Fruit fly (Drosophila melanogaster) whole organism, wandering third instar larva: Measurements from ENCODE around the gene Kyat.

Source experiments
- Abd-B ChIP-seq: fragments of >200 bp; optimal IDR thresholded peaks from 2 replicates; lab custom pipeline; 2017; ENCODE audit warnings: missing biosample characterization, missing genetic modification characterization
- CG9705 ChIP-seq: fragments of 200-800 bp; sonication (Bioruptor generic); optimal IDR thresholded peaks from 2 replicates; lab custom pipeline; 2018; ENCODE audit warnings: missing biosample characterization, mild to moderate bottlenecking, missing genetic modification characterization
- CrebA ChIP-seq: fragments of 200-800 bp; sonication (Bioruptor generic); optimal IDR thresholded peaks from 2 replicates; lab custom pipeline; 2016; ENCODE audit warnings: missing biosample characterization, mild to moderate bottlenecking, missing genetic modification characterization, borderline replicate concordance
- Dfd ChIP-seq: fragments of >200 bp; optimal IDR thresholded peaks from 2 replicates; lab custom pipeline; 2017; ENCODE audit warnings: missing biosample characterization, missing genetic modification characterization
- GATAd ChIP-seq: sonication (Bioruptor generic); optimal IDR thresholded peaks from 2 replicates; lab custom pipeline; 2016; ENCODE audit warnings: missing biosample characterization, missing genetic modification characterization
- HLH106 ChIP-seq: fragments of 200-800 bp; optimal IDR thresholded peaks from 3 replicates; lab custom pipeline; 2019; ENCODE audit warnings: missing biosample characterization, mild to moderate bottlenecking, missing genetic modification characterization, moderate library complexity
- Hnf4 ChIP-seq: fragments of 200-800 bp; sonication (Bioruptor generic); optimal IDR thresholded peaks from 2 replicates; lab custom pipeline; 2016; ENCODE audit warnings: missing biosample characterization, mild to moderate bottlenecking, missing genetic modification characterization
- Hr83 ChIP-seq: fragments of 200-300 bp; sonication (Bioruptor generic); optimal IDR thresholded peaks from 2 replicates; lab custom pipeline; 2016; ENCODE audit warnings: missing biosample characterization, mild to moderate bottlenecking, missing genetic modification characterization, moderate library complexity; ENCODE audit not compliant: poor library complexity, severe bottlenecking
- Jra ChIP-seq: sonication (Bioruptor generic); optimal IDR thresholded peaks from 2 replicates; lab custom pipeline; 2016; ENCODE audit warnings: missing biosample characterization, missing genetic modification characterization
- Mio ChIP-seq: sonication (Bioruptor generic); optimal IDR thresholded peaks from 2 replicates; lab custom pipeline; 2016; ENCODE audit warnings: missing biosample characterization, missing genetic modification characterization
- Myc ChIP-seq: fragments of >200 bp; optimal IDR thresholded peaks from 2 replicates; lab custom pipeline; 2017
- N ChIP-seq: fragments of >200 bp; optimal IDR thresholded peaks from 2 replicates; lab custom pipeline; 2018; ENCODE audit warnings: missing biosample characterization, missing external identifiers, missing genetic modification characterization
- OdsH ChIP-seq: fragments of 200-800 bp; sonication (Bioruptor generic); optimal IDR thresholded peaks from 2 replicates; lab custom pipeline; 2016; ENCODE audit warnings: missing biosample characterization, mild to moderate bottlenecking, missing genetic modification characterization
- Rel ChIP-seq, 2 experiments: fragments of 200-800 bp; sonication (Bioruptor generic) in 1 of 2; optimal IDR thresholded peaks; 2 replicates in 1 of 2; 3 replicates in 1 of 2; lab custom pipeline; 2016 to 2019; ENCODE audit warnings: mild to moderate bottlenecking in 2 of 2, missing biosample characterization in 2 of 2, missing genetic modification characterization in 2 of 2, moderate library complexity in 1 of 2
- Sp1 ChIP-seq: fragments of 200-800 bp; sonication (Bioruptor generic); optimal IDR thresholded peaks from 3 replicates; lab custom pipeline; 2019; ENCODE audit warnings: missing biosample characterization, mild to moderate bottlenecking, missing genetic modification characterization, moderate library complexity
- Vsx2 ChIP-seq: fragments of 200-300, 225-300 bp; sonication (Bioruptor generic); optimal IDR thresholded peaks from 2 replicates; lab custom pipeline; 2018; ENCODE audit warnings: missing biosample characterization, missing genetic modification characterization; ENCODE audit not compliant: partially characterized antibody
- br ChIP-seq: fragments of 200-800 bp; sonication (Bioruptor generic); optimal IDR thresholded peaks from 2 replicates; lab custom pipeline; 2016; ENCODE audit warnings: missing biosample characterization, missing genetic modification characterization
- brk ChIP-seq: fragments of 200-800 bp; sonication (Bioruptor generic); optimal IDR thresholded peaks from 2 replicates; lab custom pipeline; 2016; ENCODE audit warnings: missing biosample characterization, mild to moderate bottlenecking, missing genetic modification characterization
- dmrt93B ChIP-seq: fragments of 200-800 bp; sonication (Bioruptor generic); optimal IDR thresholded peaks from 2 replicates; lab custom pipeline; 2018; ENCODE audit warnings: missing biosample characterization, mild to moderate bottlenecking, missing genetic modification characterization
- dsf ChIP-seq: sonication (Bioruptor generic); optimal IDR thresholded peaks from 2 replicates; lab custom pipeline; 2016; ENCODE audit warnings: missing biosample characterization, missing genetic modification characterization, borderline replicate concordance
- ey ChIP-seq: fragments of 200-800 bp; sonication (Bioruptor generic); optimal IDR thresholded peaks from 2 replicates; lab custom pipeline; 2016; ENCODE audit warnings: missing biosample characterization, missing genetic modification characterization
- foxo ChIP-seq, 2 experiments: fragments of 200-800 bp; sonication (Bioruptor generic); optimal IDR thresholded peaks; 2 replicates in 1 of 2; 3 replicates in 1 of 2; lab custom pipeline; 2016 to 2017; ENCODE audit warnings: missing biosample characterization in 2 of 2, missing genetic modification characterization in 2 of 2
- fru ChIP-seq: fragments of 200-800 bp; sonication (Bioruptor generic); optimal IDR thresholded peaks from 3 replicates; lab custom pipeline; 2016; ENCODE audit warnings: missing biosample characterization, mild to moderate bottlenecking, missing genetic modification characterization
- h ChIP-seq: fragments of 200-800 bp; sonication (Bioruptor generic); optimal IDR thresholded peaks from 3 replicates; lab custom pipeline; 2016; ENCODE audit warnings: missing biosample characterization, mild to moderate bottlenecking, missing genetic modification characterization
- jim ChIP-seq: fragments of 175-275, 200-325 bp; sonication (Bioruptor generic); optimal IDR thresholded peaks from 2 replicates; lab custom pipeline; 2016; ENCODE audit warnings: missing biosample characterization, mild to moderate bottlenecking, missing genetic modification characterization
- lola ChIP-seq: fragments of >200 bp; optimal IDR thresholded peaks from 2 replicates; lab custom pipeline; 2017; ENCODE audit warnings: missing biosample characterization, missing genetic modification characterization
- pan ChIP-seq: fragments of >200 bp; optimal IDR thresholded peaks from 2 replicates; lab custom pipeline; 2017
- psq ChIP-seq: fragments of 200-800 bp; sonication (Bioruptor generic); optimal IDR thresholded peaks from 3 replicates; lab custom pipeline; 2017; ENCODE audit warnings: missing biosample characterization, mild to moderate bottlenecking, missing genetic modification characterization, moderate library complexity
- rgr ChIP-seq: fragments of 200-800 bp; sonication (Bioruptor generic); optimal IDR thresholded peaks from 3 replicates; lab custom pipeline; 2016; ENCODE audit warnings: missing biosample characterization, mild to moderate bottlenecking, missing genetic modification characterization
- sv ChIP-seq: fragments of 200-800 bp; sonication (Bioruptor generic); optimal IDR thresholded peaks from 3 replicates; lab custom pipeline; 2016; ENCODE audit warnings: missing biosample characterization, missing genetic modification characterization
- usp ChIP-seq: fragments of >200 bp; optimal IDR thresholded peaks from 2 replicates; lab custom pipeline; 2017; ENCODE audit warnings: missing biosample characterization, missing genetic modification characterization
- woc ChIP-seq: sonication (Bioruptor generic); optimal IDR thresholded peaks from 2 replicates; lab custom pipeline; 2016; ENCODE audit warnings: missing biosample characterization, mild to moderate bottlenecking, missing genetic modification characterization

Gene Kyat

dm6 chr3R:11778012-11778865 is 44.1 kb downstream of the Kyat start:
- TF ChIP-seq dsf, result no peak
- TF ChIP-seq rgr (GFP tag; lab: Kevin White, UChicago), result peak; percentile 57
- peak; percentile 44 for TF ChIP-seq ey (GFP tag; lab: Kevin White, UChicago)
- TF ChIP-seq fru (GFP tag; lab: Kevin White, UChicago), result peak; percentile 98
- peak; percentile 83 for TF ChIP-seq pan (lab: Kevin White, UChicago)
- peak; percentile 16 for TF ChIP-seq br
- peak; percentile 79 for TF ChIP-seq woc (GFP tag; lab: Kevin White, UChicago)
- no peak for TF ChIP-seq Myc
- TF ChIP-seq Sp1 (GFP tag; lab: Kevin White, UChicago), result peak; percentile 70
- TF ChIP-seq OdsH (GFP tag; lab: Kevin White, UChicago), result peak; percentile 61
- TF ChIP-seq brk (GFP tag; lab: Kevin White, UChicago), result peak; percentile 15
- TF ChIP-seq Dfd (GFP tag; lab: Kevin White, UChicago), result no peak
- TF ChIP-seq HLH106, result peak; percentile 55
- no peak for TF ChIP-seq Abd-B
- TF ChIP-seq psq (GFP tag; lab: Kevin White, UChicago), result peak; percentile 67
- TF ChIP-seq usp (GFP tag; lab: Kevin White, UChicago), result no peak
- TF ChIP-seq foxo (GFP tag; optimal IDR thresholded peaks at IDR 0.05; lab: Kevin White, UChicago), result peak; percentile 3 to 52
- TF ChIP-seq Jra (GFP tag; lab: Kevin White, UChicago), result no peak
- TF ChIP-seq sv (GFP tag; lab: Kevin White, UChicago), result peak; percentile 78
- TF ChIP-seq CG9705 (GFP tag; lab: Kevin White, UChicago), result no peak
- peak; percentile 64 for TF ChIP-seq dmrt93B (GFP tag; lab: Kevin White, UChicago)
- TF ChIP-seq Rel (GFP tag; optimal IDR thresholded peaks at IDR 0.05; lab: Kevin White, UChicago), result no peak
- no peak for TF ChIP-seq Rel (tag; optimal IDR thresholded peaks at IDR 0.05; lab: Kevin White, UChicago)
- TF ChIP-seq, all 38 proteins: peak for 14

dm6 chr3R:11777058-11777457 is 45.2 kb downstream of the Kyat start:
- TF ChIP-seq usp (GFP tag; lab: Kevin White, UChicago) (no peak), foxo (GFP tag; optimal IDR thresholded peaks at IDR 0.05; lab: Kevin White, UChicago) (peak in 1 of 2 experiments; percentile 2)
- TF ChIP-seq, all 38 proteins: peak for 1

dm6 chr3R:11776068-11776767 is 46.1 kb downstream of the Kyat start:
- no peak for TF ChIP-seq fru (GFP tag; lab: Kevin White, UChicago)
- TF ChIP-seq lola (GFP tag; lab: Kevin White, UChicago), result no peak
- no peak for TF ChIP-seq dmrt93B (GFP tag; lab: Kevin White, UChicago)
- no peak for TF ChIP-seq HLH106
- peak; percentile 14 for TF ChIP-seq Vsx2 (GFP tag; lab: Kevin White, UChicago)

dm6 chr3R:11775207-11775606 is 47.1 kb downstream of the Kyat start:
- TF ChIP-seq GATAd (GFP tag; lab: Kevin White, UChicago) (no peak), Hnf4 (GFP tag; lab: Kevin White, UChicago) (no peak), sv (GFP tag; lab: Kevin White, UChicago) (no peak), usp (GFP tag; lab: Kevin White, UChicago) (no peak), Rel (GFP tag; optimal IDR thresholded peaks at IDR 0.05; lab: Kevin White, UChicago) (no peak), Rel (tag; optimal IDR thresholded peaks at IDR 0.05; lab: Kevin White, UChicago) (no peak), Mio (no peak)

- peak; percentile 52 for TF ChIP-seq OdsH (GFP tag; lab: Kevin White, UChicago)
- peak; percentile 39 for TF ChIP-seq h (GFP tag; lab: Kevin White, UChicago)
- no peak for TF ChIP-seq jim (GFP tag; lab: Kevin White, UChicago)
- TF ChIP-seq Hr83 (GFP tag; lab: Kevin White, UChicago), result no peak
- TF ChIP-seq ey (GFP tag; lab: Kevin White, UChicago), result peak; percentile 42
- peak; percentile 5 for TF ChIP-seq Hnf4 (GFP tag; lab: Kevin White, UChicago)
- no peak for TF ChIP-seq Myc
- peak; percentile 59 for TF ChIP-seq HLH106
- peak; percentile 20 for TF ChIP-seq rgr (GFP tag; lab: Kevin White, UChicago)
- TF ChIP-seq brk (GFP tag; lab: Kevin White, UChicago), result no peak
- peak in 1 of 2 experiments; percentile 62 for TF ChIP-seq foxo (GFP tag; optimal IDR thresholded peaks at IDR 0.05; lab: Kevin White, UChicago)
- peak; percentile 40 for TF ChIP-seq woc (GFP tag; lab: Kevin White, UChicago)
- no peak for TF ChIP-seq CrebA (GFP tag; lab: Kevin White, UChicago)
- TF ChIP-seq N (GFP tag; lab: Kevin White, UChicago), result no peak
- no peak for TF ChIP-seq sv (GFP tag; lab: Kevin White, UChicago)
- TF ChIP-seq fru (GFP tag; lab: Kevin White, UChicago), result peak; percentile 55
- TF ChIP-seq Dfd (GFP tag; lab: Kevin White, UChicago), result no peak
- TF ChIP-seq Abd-B, result no peak
- peak; percentile 70 for TF ChIP-seq Sp1 (GFP tag; lab: Kevin White, UChicago)
Measured at dm6 chr3R:11773999-11774397, 48.3 kb downstream of the Kyat start.
